Fruit fly (Drosophila melanogaster): ENCODE results near the gene CG6441.

The CG6441 gene

dm6 chr2L:7498208-7498607, 23.7 kb downstream of the CG6441 start:
- TF ChIP-seq CG6854 (GFP tag; optimal IDR thresholded peaks at IDR 0.05) (no peak), svp (GFP tag) (no peak), Smox (GFP tag; optimal IDR thresholded peaks at IDR 0.05) (no peak), Eip93F (GFP tag; optimal IDR thresholded peaks at IDR 0.05) (no peak), Blimp-1 (GFP tag; optimal IDR thresholded peaks at IDR 0.05) (no peak), lz (GFP tag; optimal IDR thresholded peaks at IDR 0.05) (no peak), CG6792 (GFP tag; optimal IDR thresholded peaks at IDR 0.05) (no peak), Ets96B (tag; optimal IDR thresholded peaks at IDR 0.05) (no peak), CG9139 (GFP tag; optimal IDR thresholded peaks at IDR 0.05) (no peak), Met (GFP tag; optimal IDR thresholded peaks at IDR 0.05) (no peak), CG1621 (tag; optimal IDR thresholded peaks at IDR 0.05) (no peak), CG8632 (GFP tag; optimal IDR thresholded peaks at IDR 0.05) (no peak)

- TF ChIP-seq vri (GFP tag; optimal IDR thresholded peaks at IDR 0.05): no peak
- TF ChIP-seq fkh (GFP tag; optimal IDR thresholded peaks at IDR 0.05): no peak
- TF ChIP-seq dsx (GFP tag; optimal IDR thresholded peaks at IDR 0.05; ENCODE audit: poor library complexity, severe bottlenecking): no peak
- TF ChIP-seq CG11762 (GFP tag; optimal IDR thresholded peaks at IDR 0.05; ENCODE audit: insufficient read depth): no peak
- TF ChIP-seq CG4318 (GFP tag; optimal IDR thresholded peaks at IDR 0.05): no peak
- no peak for TF ChIP-seq Blimp-1 (GFP tag; optimal IDR thresholded peaks at IDR 0.05)
- 0 out of 3 replicates have a peak, but pooled peaks have one; percentile 35 for TF ChIP-seq CG6163 (GFP tag; IDR thresholded peaks at IDR 0.05)
- no peak for TF ChIP-seq CG10631 (GFP tag; optimal IDR thresholded peaks at IDR 0.05)
- no peak for TF ChIP-seq fd59A (GFP tag; optimal IDR thresholded peaks at IDR 0.05)
- no peak for TF ChIP-seq CG8632 (GFP tag; optimal IDR thresholded peaks at IDR 0.05)
- no peak for TF ChIP-seq fd85E (GFP tag; optimal IDR thresholded peaks at IDR 0.05)
- peak; percentile 24 for TF ChIP-seq CG32006 (GFP tag; optimal IDR thresholded peaks at IDR 0.05)
- TF ChIP-seq CG15336 (GFP tag; IDR thresholded peaks at IDR 0.05): peak; percentile 24; the same call in 1 of the 2 replicates
- no peak for TF ChIP-seq Lpt (GFP tag; optimal IDR thresholded peaks at IDR 0.05)
- TF ChIP-seq cyc (GFP tag; optimal IDR thresholded peaks at IDR 0.05): no peak
- no peak for TF ChIP-seq CG11902 (GFP tag; optimal IDR thresholded peaks at IDR 0.05)
- TF ChIP-seq Eip93F (GFP tag; optimal IDR thresholded peaks at IDR 0.05): no peak
- peak; percentile 31 for TF ChIP-seq Eip78C (GFP tag)
- TF ChIP-seq Ets96B (tag; optimal IDR thresholded peaks at IDR 0.05): no peak
- no peak for TF ChIP-seq CG9139 (GFP tag; optimal IDR thresholded peaks at IDR 0.05)
- no peak for TF ChIP-seq lz (GFP tag; optimal IDR thresholded peaks at IDR 0.05)
- TF ChIP-seq CG31627 (GFP tag; optimal IDR thresholded peaks at IDR 0.05): no peak
- TF ChIP-seq eg (GFP tag; IDR thresholded peaks at IDR 0.05): 0 out of 3 replicates have a peak, but pooled peaks have one; percentile 36
- TF ChIP-seq CG8319 (GFP tag; optimal IDR thresholded peaks at IDR 0.05): no peak
- TF ChIP-seq Hr4 (GFP tag; optimal IDR thresholded peaks at IDR 0.05): no peak
- TF ChIP-seq CG8119 (GFP tag; IDR thresholded peaks at IDR 0.05): peak; percentile 23; the same call in 1 of the 3 replicates
- no peak for TF ChIP-seq Hr39 (GFP tag; optimal IDR thresholded peaks at IDR 0.05)
- TF ChIP-seq CG34406 (GFP tag; optimal IDR thresholded peaks at IDR 0.05): no peak
- no peak for TF ChIP-seq CG3919 (GFP tag; optimal IDR thresholded peaks at IDR 0.05)
- no peak for TF ChIP-seq dac (GFP tag; optimal IDR thresholded peaks at IDR 0.05)
- 0 out of 2 replicates have a peak, but pooled peaks have one; percentile 10 for TF ChIP-seq CG11294 (GFP tag; IDR thresholded peaks at IDR 0.05)
- TF ChIP-seq Sox102F (GFP tag; optimal IDR thresholded peaks at IDR 0.05): no peak
- TF ChIP-seq CG6792 (GFP tag; optimal IDR thresholded peaks at IDR 0.05): no peak
- no peak for TF ChIP-seq CG16779 (tag; optimal IDR thresholded peaks at IDR 0.05)
- TF ChIP-seq pdm3 (GFP tag; optimal IDR thresholded peaks at IDR 0.05): peak; percentile 20
- TF ChIP-seq acj6 (GFP tag; optimal IDR thresholded peaks at IDR 0.05): no peak
- TF ChIP-seq Met (GFP tag; optimal IDR thresholded peaks at IDR 0.05): no peak
- no peak for TF ChIP-seq CG7368 (GFP tag; optimal IDR thresholded peaks at IDR 0.05)
- no peak for TF ChIP-seq CG6808 (GFP tag; optimal IDR thresholded peaks at IDR 0.05)
- no peak for TF ChIP-seq CG3032 (tag; optimal IDR thresholded peaks at IDR 0.05)
- TF ChIP-seq spab (GFP tag; optimal IDR thresholded peaks at IDR 0.05): no peak
- TF ChIP-seq Eip75B (GFP tag; optimal IDR thresholded peaks at IDR 0.05): no peak
Measured at dm6 chr2L:7501743-7502142, 27.2 kb downstream of the CG6441 start.
